Fruit fly (Drosophila melanogaster): ENCODE data around the gene CG9316.

DNA sequence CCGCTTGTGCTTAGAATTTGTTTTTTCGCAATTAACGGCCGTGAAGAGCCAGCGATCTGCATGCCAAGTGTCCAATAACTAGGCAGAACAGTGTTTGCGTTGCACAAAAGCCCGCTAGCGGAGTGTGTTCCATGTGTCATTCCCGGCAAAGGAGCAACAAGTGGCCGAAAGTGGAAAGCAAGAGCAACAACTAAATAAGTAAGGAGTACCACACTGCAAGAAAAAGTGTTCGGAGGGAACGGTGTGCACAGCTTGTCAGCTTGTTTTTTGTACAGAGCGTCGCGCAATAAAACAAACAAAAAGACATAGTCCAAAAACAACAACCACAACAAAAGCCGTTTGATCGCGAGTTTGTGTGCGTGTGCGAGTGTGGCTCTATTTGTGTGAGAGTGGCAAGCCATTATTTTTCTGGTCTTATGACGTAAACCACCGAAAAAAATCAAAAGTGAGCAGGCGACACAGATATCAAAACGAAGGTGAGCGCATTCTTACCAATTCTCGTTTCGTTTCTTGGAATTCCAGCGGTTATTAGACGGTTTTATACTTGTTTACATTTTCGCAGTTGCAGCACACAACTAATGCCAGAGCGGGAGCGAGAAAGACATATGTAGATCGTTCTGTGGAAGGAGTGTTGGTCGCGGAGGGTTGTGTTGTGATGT, 32.0 kb upstream of the CG9316 start:
- no peak for TF ChIP-seq Vsx2 (GFP tag; optimal IDR thresholded peaks at IDR 0.05; ENCODE audit: partially characterized antibody)
- TF ChIP-seq rgr (GFP tag; optimal IDR thresholded peaks at IDR 0.05) = peak; percentile 21
- TF ChIP-seq psq (GFP tag; optimal IDR thresholded peaks at IDR 0.05) = no peak
- TF ChIP-seq N (GFP tag; optimal IDR thresholded peaks at IDR 0.05) = no peak
- no peak for TF ChIP-seq fru (GFP tag; optimal IDR thresholded peaks at IDR 0.05)
- TF ChIP-seq h (GFP tag; optimal IDR thresholded peaks at IDR 0.05) = peak; percentile 6
- no peak for TF ChIP-seq usp (GFP tag; optimal IDR thresholded peaks at IDR 0.05)
